Worm (Caenorhabditis elegans): ENCODE data around the gene ZK721.4.
"Not testable (repeated sequence)": the region's sequence is repeated elsewhere in the genome, so short reads cannot be mapped to it uniquely, and the experiment has no call there.

ce11 chrX:8731822-8732221, 46.8 kb upstream of the ZK721.4 start, which contains the start of gene M02D8.6:
- TF ChIP-seq tbx-2 (tag; optimal IDR thresholded peaks at IDR 0.05); sox-2 (GFP tag; IDR thresholded peaks at IDR 0.05); sox-4 (tag; optimal IDR thresholded peaks at IDR 0.05); ttx-3 (tag; optimal IDR thresholded peaks at IDR 0.05); ama-1 (optimal IDR thresholded peaks at IDR 0.05); ets-4 (tag; optimal IDR thresholded peaks at IDR 0.05); dmd-4 (tag; optimal IDR thresholded peaks at IDR 0.05; ENCODE audit: borderline replicate concordance); ceh-31 (tag; optimal IDR thresholded peaks at IDR 0.05); ztf-16 (tag; optimal IDR thresholded peaks at IDR 0.05); ceh-45 (GFP tag; IDR thresholded peaks at IDR 0.05); nhr-232 (tag; optimal IDR thresholded peaks at IDR 0.05); pqm-1 (tag; optimal IDR thresholded peaks at IDR 0.05); sdc-2 (tag; optimal IDR thresholded peaks at IDR 0.05): not testable (repeated sequence)
